Worm (Caenorhabditis elegans): ENCODE data around the gene C25F9.11.

- TF ChIP-seq ama-1 (optimal IDR thresholded peaks at IDR 0.05): no peak
- TF ChIP-seq ama-1 (GFP tag; optimal IDR thresholded peaks at IDR 0.05): no peak
- TF ChIP-seq snpc-3.4 (tag; optimal IDR thresholded peaks at IDR 0.05): no peak
- TF ChIP-seq nhr-120 (GFP tag; IDR thresholded peaks at IDR 0.05): no peak
- TF ChIP-seq rec-8 (tag; optimal IDR thresholded peaks at IDR 0.05): no peak
- no peak for TF ChIP-seq nfyb-1 (GFP tag; IDR thresholded peaks at IDR 0.05)
- TF ChIP-seq unc-62 (GFP tag; optimal IDR thresholded peaks at IDR 0.05): no peak
- no peak for TF ChIP-seq him-1 (tag; optimal IDR thresholded peaks at IDR 0.05)
- TF ChIP-seq ets-4 (GFP tag; optimal IDR thresholded peaks at IDR 0.05): no peak
- no peak for TF ChIP-seq C06A6.2 (GFP tag; conservative IDR thresholded peaks at IDR 0.05)
- no peak for TF ChIP-seq ZK185.1 (tag; optimal IDR thresholded peaks at IDR 0.05; ENCODE audit: poor library complexity, severe bottlenecking)
Measured at ce11 chrV:19436307-19436706, 3.4 kb upstream of the C25F9.11 start, which contains the start of gene C25F9.14.
